Worm (Caenorhabditis elegans): Measurements from ENCODE around the gene Y38F1A.1.

The Y38F1A.1 gene

ce11 chrII:12939161-12939560 lies 15.4 kb downstream of the Y38F1A.1 start:
- TF ChIP-seq zfp-2 (tag; optimal IDR thresholded peaks at IDR 0.05), result no peak
- peak; percentile 35 for TF ChIP-seq dve-1 (tag; optimal IDR thresholded peaks at IDR 0.05; ENCODE audit: insufficient read depth)
- TF ChIP-seq mep-1 (tag; optimal IDR thresholded peaks at IDR 0.05), result peak; percentile 37
- TF ChIP-seq spr-1 (tag; optimal IDR thresholded peaks at IDR 0.05), result no peak
- TF ChIP-seq fos-1 (tag; optimal IDR thresholded peaks at IDR 0.05), result no peak
- TF ChIP-seq tag-97 (GFP tag; IDR thresholded peaks at IDR 0.05), result no peak
- peak in 1 of 2 experiments; percentile 32 for TF ChIP-seq mdl-1 (tag; optimal IDR thresholded peaks at IDR 0.05)
- no peak for TF ChIP-seq unc-39 (tag; optimal IDR thresholded peaks at IDR 0.05)
- peak; percentile 68 for TF ChIP-seq nhr-28 (tag; optimal IDR thresholded peaks at IDR 0.05)
- TF ChIP-seq F44E2.7 (GFP tag; IDR thresholded peaks at IDR 0.05), result no peak
- no peak for TF ChIP-seq D1046.2 (GFP tag; IDR thresholded peaks at IDR 0.05)
- TF ChIP-seq daf-12 (tag; optimal IDR thresholded peaks at IDR 0.05), result no peak
- no peak for TF ChIP-seq zip-11 (GFP tag; IDR thresholded peaks at IDR 0.05)
- peak; percentile 50 for TF ChIP-seq hlh-30 (tag; optimal IDR thresholded peaks at IDR 0.05; ENCODE audit: insufficient read depth)
- TF ChIP-seq daf-19 (GFP tag; conservative IDR thresholded peaks at IDR 0.05), result no peak
- no peak for TF ChIP-seq lin-1 (GFP tag; IDR thresholded peaks at IDR 0.05)
- no peak for TF ChIP-seq lin-29 (GFP tag; IDR thresholded peaks at IDR 0.05)
- TF ChIP-seq mxl-3 (GFP tag; optimal IDR thresholded peaks at IDR 0.05), result peak; percentile 61
- TF ChIP-seq lim-7 (GFP tag; IDR thresholded peaks at IDR 0.05), result no peak
- TF ChIP-seq ceh-32 (tag; optimal IDR thresholded peaks at IDR 0.05; ENCODE audit: poor library complexity), result no peak
- TF ChIP-seq hlh-11 (tag; optimal IDR thresholded peaks at IDR 0.05), result peak; percentile 29
- no peak for TF ChIP-seq T20F7.1 (GFP tag; optimal IDR thresholded peaks at IDR 0.05)
- no peak for TF ChIP-seq jun-1 (tag; optimal IDR thresholded peaks at IDR 0.05)
- no peak for TF ChIP-seq egl-27 (tag; optimal IDR thresholded peaks at IDR 0.05)
- no peak for TF ChIP-seq F49E8.2 (tag; optimal IDR thresholded peaks at IDR 0.05; ENCODE audit: borderline replicate concordance)
- TF ChIP-seq spr-3 (GFP tag; optimal IDR thresholded peaks at IDR 0.05), result no peak
- no peak for TF ChIP-seq madf-9 (GFP tag; conservative IDR thresholded peaks at IDR 0.05)
- no peak for TF ChIP-seq sdz-12 (GFP tag; optimal IDR thresholded peaks at IDR 0.05)
- no peak for TF ChIP-seq ZK337.2 (GFP tag; IDR thresholded peaks at IDR 0.05)

ce11 chrII:12935259-12935658 lies 19.3 kb downstream of the Y38F1A.1 start, which contains the start of gene lips-9:
Gene lips-9 (minus strand): TSS chrII:12935359.
- TF ChIP-seq R02D3.7 (tag; optimal IDR thresholded peaks at IDR 0.05) (no peak), lsy-2 (tag; optimal IDR thresholded peaks at IDR 0.05) (no peak), F26F4.8 (GFP tag; conservative IDR thresholded peaks at IDR 0.05) (no peak), ZK337.2 (GFP tag; IDR thresholded peaks at IDR 0.05) (no peak), lim-7 (GFP tag; IDR thresholded peaks at IDR 0.05) (no peak), dpl-1 (GFP tag; optimal IDR thresholded peaks at IDR 0.05) (no peak), spr-1 (tag; optimal IDR thresholded peaks at IDR 0.05) (no peak), nhr-11 (tag; optimal IDR thresholded peaks at IDR 0.05) (no peak), saeg-2 (GFP tag; IDR thresholded peaks at IDR 0.05) (no peak), ceh-20 (GFP tag; IDR thresholded peaks at IDR 0.05) (no peak), dmd-9 (GFP tag; IDR thresholded peaks at IDR 0.05) (no peak), F37D6.2 (tag; optimal IDR thresholded peaks at IDR 0.05) (no peak), hmg-1.1 (GFP tag; IDR thresholded peaks at IDR 0.05) (no peak), F44E2.7 (GFP tag; IDR thresholded peaks at IDR 0.05) (no peak), dmd-6 (GFP tag; IDR thresholded peaks at IDR 0.05) (no peak), madf-5 (GFP tag; IDR thresholded peaks at IDR 0.05) (no peak), ctbp-1 (GFP tag; IDR thresholded peaks at IDR 0.05) (no peak)

Data from whole organism, L4 larva.